Worm (Caenorhabditis elegans) whole organism, early embryonic: ENCODE results near the gene F25F2.1.

Experiments
- ama-1 ChIP-seq: fragments of 150-350 bp; optimal IDR thresholded peaks from 2 replicates; lab custom pipeline; 2014
- flt-1 ChIP-seq: fragments of 200-800 bp; sonication (Bioruptor generic); IDR thresholded peaks from 2 replicates; pipeline ENCODE4 v1.3.6; 2022; ENCODE audit warnings: missing genetic modification characterization, missing compliant biosample characterization
- hmg-4 ChIP-seq: fragments of 200-800 bp; sonication (Bioruptor generic); optimal IDR thresholded peaks from 2 replicates; lab custom pipeline; 2018; ENCODE audit warnings: mild to moderate bottlenecking, missing genetic modification characterization, missing compliant biosample characterization
- hnd-1 ChIP-seq: sonication (generic microtip); optimal IDR thresholded peaks from 2 replicates; lab custom pipeline; 2016; ENCODE audit warnings: missing genetic modification characterization, missing compliant biosample characterization
- tbx-37 ChIP-seq: fragments of 200-800 bp; sonication (Bioruptor generic); conservative IDR thresholded peaks from 2 replicates; pipeline ENCODE4 v1.3.6; 2022; ENCODE audit warnings: missing genetic modification reagents, missing genetic modification characterization, missing compliant biosample characterization
- tra-4 ChIP-seq: sonication (generic microtip); optimal IDR thresholded peaks from 2 replicates; lab custom pipeline; 2017; ENCODE audit warnings: missing genetic modification characterization, missing compliant biosample characterization

DNA sequence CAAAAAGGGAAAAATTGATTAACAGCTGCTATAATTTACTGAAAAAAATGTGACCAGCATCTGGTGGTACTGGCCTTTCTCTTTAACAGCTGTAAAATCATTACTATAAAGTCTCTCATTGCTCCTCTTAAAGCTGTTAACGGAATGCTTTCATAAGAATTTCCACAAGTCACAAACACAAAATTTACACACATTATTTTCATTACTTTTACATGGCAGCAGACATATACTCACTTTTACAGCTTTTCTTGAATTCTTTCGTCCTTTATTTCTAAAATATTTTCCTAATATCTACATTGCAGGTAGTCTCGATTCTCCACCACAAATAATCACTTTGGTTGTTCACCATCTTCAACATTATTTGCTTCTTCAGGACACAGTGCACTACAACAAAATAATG, 44.7 kb downstream of the F25F2.1 start, which contains the start of gene imph-1:
- no peak for TF ChIP-seq hnd-1 (tag; lab: Kevin White, UChicago)
- no peak for TF ChIP-seq tbx-37 (GFP tag; lab: Robert Waterston, UW)
- no peak for TF ChIP-seq ama-1 (lab: Kevin White, UChicago)
- TF ChIP-seq hmg-4 (GFP tag; lab: Kevin White, UChicago), result no peak
- no peak for TF ChIP-seq flt-1 (GFP tag; lab: Robert Waterston, UW)
- no peak for TF ChIP-seq tra-4 (tag; lab: Kevin White, UChicago)
